Fruit fly (Drosophila melanogaster) whole organism, adult: ENCODE data around the gene Toll-9.
A peak's percentile ranks its signal among the peaks of the same experiment; 100 is the strongest.

Experiments
- CG14711 ChIP-seq: fragments of 200-800 bp; sonication (Bioruptor generic); optimal IDR thresholded peaks from 2 replicates; lab custom pipeline; 2018; ENCODE audit warnings: missing biosample characterization, mild to moderate bottlenecking, missing genetic modification characterization, moderate library complexity
- CG7045 ChIP-seq: fragments of 200-800 bp; sonication (Bioruptor generic); optimal IDR thresholded peaks from 2 replicates; lab custom pipeline; 2017; ENCODE audit warnings: missing biosample characterization, mild to moderate bottlenecking, missing genetic modification characterization
- CG7101 ChIP-seq: fragments of 200-800 bp; sonication (Bioruptor generic); optimal IDR thresholded peaks from 2 replicates; lab custom pipeline; 2018; ENCODE audit warnings: missing biosample characterization, mild to moderate bottlenecking, missing genetic modification characterization, moderate library complexity
- Clk ChIP-seq: fragments of 200-800 bp; sonication (Bioruptor generic); optimal IDR thresholded peaks from 2 replicates; lab custom pipeline; 2017; ENCODE audit warnings: missing biosample characterization, missing genetic modification characterization
- Mnt ChIP-seq: fragments of 200-800 bp; sonication (Bioruptor generic); optimal IDR thresholded peaks from 2 replicates; lab custom pipeline; 2016; ENCODE audit warnings: missing biosample characterization, mild to moderate bottlenecking, missing genetic modification characterization

dm6 chr3L:20347762-20348580 lies 18.6 kb downstream of the Toll-9 start, which contains the start of the genes Rbbp5 and eRF1:
- peak; percentile 82 for TF ChIP-seq CG7101 (tag; lab: Kevin White, UChicago)
- TF ChIP-seq CG14711 (tag; lab: Kevin White, UChicago) = peak; percentile 79
- peak; percentile 93 for TF ChIP-seq Mnt (GFP tag; lab: Kevin White, UChicago)
- TF ChIP-seq CG7045 = peak; percentile 65
- peak; percentile 9 for TF ChIP-seq Clk
